Worm (Caenorhabditis elegans) whole organism, L3 larva: ENCODE results near the gene Y45F10B.8.

ENCODE experiments used
- R02D3.7 ChIP-seq: fragments of 150-350 bp; optimal IDR thresholded peaks from 2 replicates; lab custom pipeline; 2014; ENCODE audit warnings: missing biosample characterization, missing genetic modification characterization
- aly-2 ChIP-seq: fragments of 150-350 bp; optimal IDR thresholded peaks from 2 replicates; lab custom pipeline; 2014; ENCODE audit warnings: missing biosample characterization, missing genetic modification characterization
- ama-1 ChIP-seq: fragments of 150-350 bp; optimal IDR thresholded peaks from 2 replicates; lab custom pipeline; 2018
- elt-2 ChIP-seq: sonication (generic microtip); optimal IDR thresholded peaks from 2 replicates; lab custom pipeline; 2016; ENCODE audit warnings: missing genetic modification reagents, mild to moderate bottlenecking, missing genetic modification characterization, missing compliant biosample characterization
- nhr-11 ChIP-seq: fragments of 150-350 bp; optimal IDR thresholded peaks from 2 replicates; lab custom pipeline; 2014; ENCODE audit warnings: missing biosample characterization, missing genetic modification characterization
- pqm-1 ChIP-seq: fragments of 150-350 bp; optimal IDR thresholded peaks from 2 replicates; lab custom pipeline; 2017; ENCODE audit warnings: missing biosample characterization, missing genetic modification characterization, inconsistent platforms
- snpc-4 ChIP-seq: fragments of 150-350 bp; optimal IDR thresholded peaks from 2 replicates; lab custom pipeline; 2014; ENCODE audit warnings: missing biosample characterization, missing genetic modification characterization
- unc-62 ChIP-seq: fragments of 150-350 bp; sonication (generic microtip); optimal IDR thresholded peaks from 4 replicates; lab custom pipeline; 2014; ENCODE audit warnings: missing biosample characterization, missing genetic modification reagents, missing genetic modification characterization
- zag-1 ChIP-seq: fragments of 150-350 bp; optimal IDR thresholded peaks from 2 replicates; lab custom pipeline; 2014; ENCODE audit warnings: missing biosample characterization, missing genetic modification characterization

DNA sequence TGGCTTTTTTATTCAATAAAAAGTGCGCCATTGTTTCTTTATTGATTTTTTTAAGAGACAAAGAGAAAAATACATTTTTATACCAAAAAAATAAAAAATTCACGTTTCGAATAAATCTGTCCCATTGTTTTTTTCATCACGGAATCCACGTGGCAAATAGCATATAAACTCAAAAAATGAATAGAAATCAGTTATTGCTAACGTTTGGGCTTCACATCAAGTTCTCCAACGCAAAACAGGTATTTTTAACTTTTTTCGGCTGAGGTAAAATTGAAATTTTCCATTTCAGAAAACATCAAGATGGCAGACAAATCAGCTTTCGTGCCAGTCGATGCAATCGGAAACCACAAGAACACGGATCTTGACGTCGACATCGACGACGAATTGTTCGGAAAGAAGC is 15.3 kb upstream of the Y45F10B.8 start, which contains the start of gene Y45F10B.3:
- no peak for TF ChIP-seq snpc-4
- TF ChIP-seq pqm-1 (tag; lab: Kevin White, UChicago), result no peak
- no peak for TF ChIP-seq nhr-11 (tag; lab: Kevin White, UChicago)
- no peak for TF ChIP-seq aly-2 (tag; lab: Kevin White, UChicago)
- TF ChIP-seq unc-62 (GFP tag; lab: Kevin White, UChicago), result no peak
- no peak for TF ChIP-seq ama-1 (lab: Kevin White, UChicago)
- no peak for TF ChIP-seq elt-2
- TF ChIP-seq zag-1 (tag; lab: Kevin White, UChicago), result no peak
- no peak for TF ChIP-seq R02D3.7 (tag; lab: Kevin White, UChicago)
